Worm (Caenorhabditis elegans) whole organism, L2 larva: ENCODE results near the gene T24E12.13.

ENCODE experiments used
- C34F6.9 ChIP-seq: fragments of 150-350 bp; optimal IDR thresholded peaks from 2 replicates; lab custom pipeline; 2014; ENCODE audit warnings: missing biosample characterization, missing genetic modification characterization
- F13H6.1 ChIP-seq: sonication (generic microtip); optimal IDR thresholded peaks from 2 replicates; lab custom pipeline; 2016; ENCODE audit warnings: missing genetic modification characterization, missing compliant biosample characterization
- R02D3.7 ChIP-seq: fragments of 150-350 bp; optimal IDR thresholded peaks from 2 replicates; lab custom pipeline; 2014; ENCODE audit warnings: missing biosample characterization, missing genetic modification characterization
- Y55F3AM.14 ChIP-seq: fragments of 200-800 bp; sonication (Bioruptor generic); optimal IDR thresholded peaks from 2 replicates; lab custom pipeline; 2018; ENCODE audit warnings: mild to moderate bottlenecking, missing genetic modification characterization, missing compliant biosample characterization
- ZK546.5 ChIP-seq: sonication (generic microtip); optimal IDR thresholded peaks from 2 replicates; lab custom pipeline; 2017; ENCODE audit warnings: missing biosample characterization, missing genetic modification characterization
- ama-1 ChIP-seq: fragments of 150-350 bp; optimal IDR thresholded peaks from 2 replicates; lab custom pipeline; 2018; ENCODE audit warnings: inconsistent platforms
- blmp-1 ChIP-seq: sonication (generic microtip); optimal IDR thresholded peaks from 2 replicates; lab custom pipeline; 2017; ENCODE audit warnings: missing genetic modification characterization, mild to moderate bottlenecking, missing compliant biosample characterization, antibody characterized with exemption, moderate library complexity; ENCODE audit not compliant: insufficient read depth
- ceh-16 ChIP-seq: fragments of 150-350 bp; optimal IDR thresholded peaks from 2 replicates; lab custom pipeline; 2014; ENCODE audit warnings: missing biosample characterization, missing genetic modification characterization
- ceh-82 ChIP-seq: fragments of 150-350 bp; optimal IDR thresholded peaks from 2 replicates; lab custom pipeline; 2014; ENCODE audit warnings: missing biosample characterization, missing genetic modification characterization
- crh-2 ChIP-seq: sonication (generic microtip); optimal IDR thresholded peaks from 2 replicates; lab custom pipeline; 2017; ENCODE audit warnings: missing biosample characterization, missing genetic modification characterization
- dmd-4 ChIP-seq: sonication (generic microtip); optimal IDR thresholded peaks from 2 replicates; lab custom pipeline; 2017; ENCODE audit warnings: missing biosample characterization, missing genetic modification characterization
- egl-27 ChIP-seq: sonication (generic microtip); optimal IDR thresholded peaks from 3 replicates; lab custom pipeline; 2017; ENCODE audit warnings: missing biosample characterization, missing genetic modification reagents, missing genetic modification characterization
- elt-1 ChIP-seq: fragments of 150-350 bp; optimal IDR thresholded peaks from 2 replicates; lab custom pipeline; 2014; ENCODE audit warnings: missing biosample characterization, missing genetic modification characterization
- elt-3 ChIP-seq: sonication (generic microtip); optimal IDR thresholded peaks from 2 replicates; lab custom pipeline; 2017; ENCODE audit warnings: missing biosample characterization, missing genetic modification characterization
- fos-1 ChIP-seq: fragments of 150-350 bp; optimal IDR thresholded peaks from 2 replicates; lab custom pipeline; 2014; ENCODE audit warnings: missing biosample characterization, missing genetic modification characterization
- lin-11 ChIP-seq: fragments of 150-350 bp; sonication (generic microtip); optimal IDR thresholded peaks from 2 replicates; lab custom pipeline; 2014; ENCODE audit warnings: missing biosample characterization, missing genetic modification characterization, inconsistent platforms, mixed read lengths
- lin-13 ChIP-seq: fragments of 150-350 bp; optimal IDR thresholded peaks from 2 replicates; lab custom pipeline; 2014; ENCODE audit warnings: missing biosample characterization, missing genetic modification reagents, missing genetic modification characterization
- mab-5 ChIP-seq: fragments of 150-350 bp; optimal IDR thresholded peaks from 2 replicates; lab custom pipeline; 2014; ENCODE audit warnings: missing biosample characterization, missing genetic modification characterization
- mbf-1 ChIP-seq: sonication (generic microtip); optimal IDR thresholded peaks from 2 replicates; lab custom pipeline; 2017; ENCODE audit warnings: missing biosample characterization, missing genetic modification characterization
- nhr-10 ChIP-seq: sonication (generic microtip); optimal IDR thresholded peaks from 2 replicates; lab custom pipeline; 2017; ENCODE audit warnings: missing biosample characterization, missing genetic modification characterization
- nhr-129 ChIP-seq: fragments of 150-350 bp; optimal IDR thresholded peaks from 2 replicates; lab custom pipeline; 2014; ENCODE audit warnings: missing biosample characterization, missing genetic modification characterization
- nhr-23 ChIP-seq: fragments of 150-350 bp; optimal IDR thresholded peaks from 2 replicates; lab custom pipeline; 2014; ENCODE audit warnings: missing biosample characterization, missing genetic modification reagents, missing genetic modification characterization
- nhr-25 ChIP-seq: fragments of 150-350 bp; sonication (generic microtip); optimal IDR thresholded peaks from 3 replicates; lab custom pipeline; 2014; ENCODE audit warnings: missing biosample characterization, missing genetic modification characterization
- nhr-77 ChIP-seq: fragments of 150-350 bp; optimal IDR thresholded peaks from 2 replicates; lab custom pipeline; 2014; ENCODE audit warnings: missing biosample characterization, missing genetic modification characterization
- peb-1 ChIP-seq: fragments of 150-350 bp; optimal IDR thresholded peaks from 2 replicates; lab custom pipeline; 2014; ENCODE audit warnings: missing biosample characterization, missing genetic modification characterization
- skn-1 ChIP-seq: sonication (generic microtip); optimal IDR thresholded peaks from 2 replicates; lab custom pipeline; 2017; ENCODE audit warnings: missing biosample characterization, missing genetic modification characterization
- sma-3 ChIP-seq: sonication (generic microtip); optimal IDR thresholded peaks from 2 replicates; lab custom pipeline; 2016; ENCODE audit warnings: missing genetic modification reagents, missing genetic modification characterization, missing compliant biosample characterization
- sma-9 ChIP-seq, 2 experiments: fragments of 150-350 bp in 1 of 2; sonication (generic microtip) in 1 of 2; optimal IDR thresholded peaks; 2 replicates each; lab custom pipeline; 2014 to 2016; ENCODE audit warnings: missing genetic modification characterization in 2 of 2, mild to moderate bottlenecking in 1 of 2, missing biosample characterization in 1 of 2, missing compliant biosample characterization in 1 of 2, missing genetic modification reagents in 1 of 2, moderate library complexity in 1 of 2
- unc-55 ChIP-seq: fragments of 150-350 bp; sonication (generic microtip); optimal IDR thresholded peaks from 3 replicates; lab custom pipeline; 2014; ENCODE audit warnings: missing biosample characterization, missing genetic modification reagents, missing genetic modification characterization
- unc-62 ChIP-seq: fragments of 150-350 bp; optimal IDR thresholded peaks from 2 replicates; lab custom pipeline; 2014; ENCODE audit warnings: missing biosample characterization, missing genetic modification reagents, missing genetic modification characterization
- zag-1 ChIP-seq: fragments of 150-350 bp; optimal IDR thresholded peaks from 2 replicates; lab custom pipeline; 2014; ENCODE audit warnings: missing biosample characterization, missing genetic modification characterization
- ztf-1 ChIP-seq: fragments of 200-800 bp; sonication (Bioruptor generic); conservative IDR thresholded peaks from 2 replicates; pipeline ENCODE4 v1.3.6; 2022; ENCODE audit warnings: missing genetic modification characterization, missing compliant biosample characterization
- ztf-11 ChIP-seq: sonication (generic microtip); optimal IDR thresholded peaks from 2 replicates; lab custom pipeline; 2017; ENCODE audit warnings: missing biosample characterization, missing genetic modification characterization
- ztf-4 ChIP-seq: fragments of 150-350 bp; optimal IDR thresholded peaks from 2 replicates; lab custom pipeline; 2014; ENCODE audit warnings: missing biosample characterization, missing genetic modification characterization

The T24E12.13 gene

ce11 chrII:3787151-3787550, at the start of gene T24E12.13:
Gene T24E12.13, plus strand, starts transcription at chrII:3787451.
- TF ChIP-seq sma-3 (GFP tag; lab: Kevin White, UChicago) (no peak), dmd-4 (tag; lab: Kevin White, UChicago) (no peak), Y55F3AM.14 (GFP tag; lab: Kevin White, UChicago) (no peak)

ce11 chrII:3739647-3740046, 47.6 kb upstream of the T24E12.13 start, which contains the start of gene F12E12.2:
Gene F12E12.2, plus strand, starts transcription at chrII:3739947.
- TF ChIP-seq crh-2 (tag; lab: Kevin White, UChicago) (no peak), sma-3 (GFP tag; lab: Kevin White, UChicago) (no peak), nhr-129 (tag; lab: Kevin White, UChicago) (no peak), ceh-16 (tag; lab: Kevin White, UChicago) (no peak), fos-1 (tag; lab: Kevin White, UChicago) (no peak), unc-55 (no peak), ztf-1 (GFP tag; lab: Robert Waterston, UW) (no peak), Y55F3AM.14 (GFP tag; lab: Kevin White, UChicago) (no peak), lin-11 (tag; lab: Kevin White, UChicago) (no peak), elt-1 (tag; lab: Kevin White, UChicago) (no peak), mab-5 (tag; lab: Kevin White, UChicago) (no peak), nhr-77 (tag; lab: Kevin White, UChicago) (no peak), ZK546.5 (no peak), nhr-25 (tag; lab: Kevin White, UChicago) (no peak), zag-1 (no peak), sma-9 (GFP tag; optimal IDR thresholded peaks at IDR 0.05; lab: Kevin White, UChicago) (no peak), sma-9 (tag; optimal IDR thresholded peaks at IDR 0.05; lab: Kevin White, UChicago) (no peak), C34F6.9 (tag; lab: Kevin White, UChicago) (no peak), mbf-1 (tag; lab: Kevin White, UChicago) (no peak)

- TF ChIP-seq nhr-23 (no peak), elt-3 (tag; lab: Kevin White, UChicago) (no peak), R02D3.7 (tag; lab: Kevin White, UChicago) (no peak), mbf-1 (tag; lab: Kevin White, UChicago) (no peak)
Observed at ce11 chrII:3741584-3741983, 45.7 kb upstream of the T24E12.13 start, which contains the start of gene F12E12.1. Gene F12E12.1, plus strand, starts transcription at chrII:3741884.

ce11 chrII:3743684-3744200, 43.5 kb upstream of the T24E12.13 start, which contains the start of gene nta-1:
Gene nta-1, minus strand, starts transcription at chrII:3743814.
- no peak for TF ChIP-seq dmd-4 (tag; lab: Kevin White, UChicago)
- peak; percentile 62 for TF ChIP-seq sma-9 (GFP tag; optimal IDR thresholded peaks at IDR 0.05; lab: Kevin White, UChicago)
- no peak for TF ChIP-seq sma-9 (tag; optimal IDR thresholded peaks at IDR 0.05; lab: Kevin White, UChicago)
- TF ChIP-seq peb-1 (tag; lab: Kevin White, UChicago): no peak

- TF ChIP-seq nhr-23 (no peak), ztf-1 (GFP tag; lab: Robert Waterston, UW) (no peak), elt-3 (tag; lab: Kevin White, UChicago) (no peak), F13H6.1 (tag; lab: Kevin White, UChicago) (no peak), peb-1 (tag; lab: Kevin White, UChicago) (no peak), blmp-1 (tag; lab: Kevin White, UChicago) (no peak), crh-2 (tag; lab: Kevin White, UChicago) (no peak), ceh-16 (tag; lab: Kevin White, UChicago) (no peak), ztf-11 (tag; lab: Kevin White, UChicago) (no peak)
Observed at ce11 chrII:3747405-3747804, 39.8 kb upstream of the T24E12.13 start, which contains the start of gene fbxb-92. Gene fbxb-92, minus strand, starts transcription at chrII:3747505.

ce11 chrII:3748719-3749118, 38.5 kb upstream of the T24E12.13 start, which contains the start of gene fbxb-90:
Gene fbxb-90, minus strand, starts transcription at chrII:3748819.
- TF ChIP-seq R02D3.7 (tag; lab: Kevin White, UChicago) (no peak), nhr-10 (tag; lab: Kevin White, UChicago) (no peak), elt-1 (tag; lab: Kevin White, UChicago) (no peak), nhr-25 (tag; lab: Kevin White, UChicago) (no peak), ama-1 (lab: Kevin White, UChicago) (no peak), blmp-1 (tag; lab: Kevin White, UChicago) (no peak), ceh-82 (tag; lab: Kevin White, UChicago) (no peak), ceh-16 (tag; lab: Kevin White, UChicago) (no peak), egl-27 (tag; lab: Kevin White, UChicago) (no peak), unc-62 (no peak), ztf-11 (tag; lab: Kevin White, UChicago) (no peak), mbf-1 (tag; lab: Kevin White, UChicago) (no peak), ZK546.5 (no peak), lin-13 (GFP tag; lab: Kevin White, UChicago) (no peak), sma-9 (GFP tag; optimal IDR thresholded peaks at IDR 0.05; lab: Kevin White, UChicago) (no peak), sma-9 (tag; optimal IDR thresholded peaks at IDR 0.05; lab: Kevin White, UChicago) (no peak), skn-1 (no peak), ztf-4 (tag; lab: Kevin White, UChicago) (no peak)
